Fruit fly (Drosophila melanogaster) whole organism, wandering third instar larva: Measurements from ENCODE around the gene Orct2.
A peak's percentile ranks its signal among the peaks of the same experiment; 100 is the strongest.

Experiments
- Abd-B ChIP-seq: fragments of >200 bp; optimal IDR thresholded peaks from 2 replicates; lab custom pipeline; 2017; ENCODE audit warnings: missing biosample characterization, missing genetic modification characterization
- CG32264 ChIP-seq: fragments of 200-800 bp; sonication (Bioruptor generic); optimal IDR thresholded peaks from 2 replicates; lab custom pipeline; 2016; ENCODE audit warnings: missing biosample characterization, missing genetic modification characterization
- CG9705 ChIP-seq: fragments of 200-800 bp; sonication (Bioruptor generic); optimal IDR thresholded peaks from 2 replicates; lab custom pipeline; 2018; ENCODE audit warnings: missing biosample characterization, mild to moderate bottlenecking, missing genetic modification characterization
- CrebA ChIP-seq: fragments of 200-800 bp; sonication (Bioruptor generic); optimal IDR thresholded peaks from 2 replicates; lab custom pipeline; 2016; ENCODE audit warnings: missing biosample characterization, mild to moderate bottlenecking, missing genetic modification characterization, borderline replicate concordance
- Dfd ChIP-seq: fragments of >200 bp; optimal IDR thresholded peaks from 2 replicates; lab custom pipeline; 2017; ENCODE audit warnings: missing biosample characterization, missing genetic modification characterization
- Dif ChIP-seq: fragments of 200-275, 200-300 bp; sonication (Bioruptor generic); optimal IDR thresholded peaks from 2 replicates; lab custom pipeline; 2018; ENCODE audit warnings: missing biosample characterization, missing genetic modification characterization; ENCODE audit not compliant: partially characterized antibody
- GATAd ChIP-seq: sonication (Bioruptor generic); optimal IDR thresholded peaks from 2 replicates; lab custom pipeline; 2016; ENCODE audit warnings: missing biosample characterization, missing genetic modification characterization
- HLH106 ChIP-seq: fragments of 200-800 bp; optimal IDR thresholded peaks from 3 replicates; lab custom pipeline; 2019; ENCODE audit warnings: missing biosample characterization, mild to moderate bottlenecking, missing genetic modification characterization, moderate library complexity
- Hnf4 ChIP-seq: fragments of 200-800 bp; sonication (Bioruptor generic); optimal IDR thresholded peaks from 2 replicates; lab custom pipeline; 2016; ENCODE audit warnings: missing biosample characterization, mild to moderate bottlenecking, missing genetic modification characterization
- Hr78 ChIP-seq: fragments of >200 bp; optimal IDR thresholded peaks from 2 replicates; lab custom pipeline; 2017; ENCODE audit warnings: missing biosample characterization, missing genetic modification characterization
- Hr83 ChIP-seq: fragments of 200-300 bp; sonication (Bioruptor generic); optimal IDR thresholded peaks from 2 replicates; lab custom pipeline; 2016; ENCODE audit warnings: missing biosample characterization, mild to moderate bottlenecking, missing genetic modification characterization, moderate library complexity; ENCODE audit not compliant: poor library complexity, severe bottlenecking
- Jra ChIP-seq: sonication (Bioruptor generic); optimal IDR thresholded peaks from 2 replicates; lab custom pipeline; 2016; ENCODE audit warnings: missing biosample characterization, missing genetic modification characterization
- Mio ChIP-seq: sonication (Bioruptor generic); optimal IDR thresholded peaks from 2 replicates; lab custom pipeline; 2016; ENCODE audit warnings: missing biosample characterization, missing genetic modification characterization
- Myc ChIP-seq: fragments of >200 bp; optimal IDR thresholded peaks from 2 replicates; lab custom pipeline; 2017
- N ChIP-seq: fragments of >200 bp; optimal IDR thresholded peaks from 2 replicates; lab custom pipeline; 2018; ENCODE audit warnings: missing biosample characterization, missing external identifiers, missing genetic modification characterization
- OdsH ChIP-seq: fragments of 200-800 bp; sonication (Bioruptor generic); optimal IDR thresholded peaks from 2 replicates; lab custom pipeline; 2016; ENCODE audit warnings: missing biosample characterization, mild to moderate bottlenecking, missing genetic modification characterization
- Rel ChIP-seq, 2 experiments: fragments of 200-800 bp; sonication (Bioruptor generic) in 1 of 2; optimal IDR thresholded peaks; 2 replicates in 1 of 2; 3 replicates in 1 of 2; lab custom pipeline; 2016 to 2019; ENCODE audit warnings: mild to moderate bottlenecking in 2 of 2, missing biosample characterization in 2 of 2, missing genetic modification characterization in 2 of 2, moderate library complexity in 1 of 2
- Sp1 ChIP-seq: fragments of 200-800 bp; sonication (Bioruptor generic); optimal IDR thresholded peaks from 3 replicates; lab custom pipeline; 2019; ENCODE audit warnings: missing biosample characterization, mild to moderate bottlenecking, missing genetic modification characterization, moderate library complexity
- Vsx2 ChIP-seq: fragments of 200-300, 225-300 bp; sonication (Bioruptor generic); optimal IDR thresholded peaks from 2 replicates; lab custom pipeline; 2018; ENCODE audit warnings: missing biosample characterization, missing genetic modification characterization; ENCODE audit not compliant: partially characterized antibody
- br ChIP-seq: fragments of 200-800 bp; sonication (Bioruptor generic); optimal IDR thresholded peaks from 2 replicates; lab custom pipeline; 2016; ENCODE audit warnings: missing biosample characterization, missing genetic modification characterization
- brk ChIP-seq: fragments of 200-800 bp; sonication (Bioruptor generic); optimal IDR thresholded peaks from 2 replicates; lab custom pipeline; 2016; ENCODE audit warnings: missing biosample characterization, mild to moderate bottlenecking, missing genetic modification characterization
- dl ChIP-seq, 2 experiments: fragments of 175-275, 200-275 bp in 1 of 2; fragments of 200-275 bp in 1 of 2; sonication (Bioruptor generic); optimal IDR thresholded peaks; lab custom pipeline; 2018; ENCODE audit warnings: mild to moderate bottlenecking in 2 of 2, missing biosample characterization in 2 of 2, missing genetic modification characterization in 2 of 2, moderate library complexity in 2 of 2; ENCODE audit not compliant: partially characterized antibody in 2 of 2, insufficient read depth in 1 of 2
- dmrt93B ChIP-seq: fragments of 200-800 bp; sonication (Bioruptor generic); optimal IDR thresholded peaks from 2 replicates; lab custom pipeline; 2018; ENCODE audit warnings: missing biosample characterization, mild to moderate bottlenecking, missing genetic modification characterization
- dsf ChIP-seq: sonication (Bioruptor generic); optimal IDR thresholded peaks from 2 replicates; lab custom pipeline; 2016; ENCODE audit warnings: missing biosample characterization, missing genetic modification characterization, borderline replicate concordance
- ey ChIP-seq: fragments of 200-800 bp; sonication (Bioruptor generic); optimal IDR thresholded peaks from 2 replicates; lab custom pipeline; 2016; ENCODE audit warnings: missing biosample characterization, missing genetic modification characterization
- foxo ChIP-seq, 2 experiments: fragments of 200-800 bp; sonication (Bioruptor generic); optimal IDR thresholded peaks; 2 replicates in 1 of 2; 3 replicates in 1 of 2; lab custom pipeline; 2016 to 2017; ENCODE audit warnings: missing biosample characterization in 2 of 2, missing genetic modification characterization in 2 of 2
- fru ChIP-seq: fragments of 200-800 bp; sonication (Bioruptor generic); optimal IDR thresholded peaks from 3 replicates; lab custom pipeline; 2016; ENCODE audit warnings: missing biosample characterization, mild to moderate bottlenecking, missing genetic modification characterization
- h ChIP-seq: fragments of 200-800 bp; sonication (Bioruptor generic); optimal IDR thresholded peaks from 3 replicates; lab custom pipeline; 2016; ENCODE audit warnings: missing biosample characterization, mild to moderate bottlenecking, missing genetic modification characterization
- jim ChIP-seq: fragments of 175-275, 200-325 bp; sonication (Bioruptor generic); optimal IDR thresholded peaks from 2 replicates; lab custom pipeline; 2016; ENCODE audit warnings: missing biosample characterization, mild to moderate bottlenecking, missing genetic modification characterization
- lola ChIP-seq: fragments of >200 bp; optimal IDR thresholded peaks from 2 replicates; lab custom pipeline; 2017; ENCODE audit warnings: missing biosample characterization, missing genetic modification characterization
- pan ChIP-seq: fragments of >200 bp; optimal IDR thresholded peaks from 2 replicates; lab custom pipeline; 2017
- psq ChIP-seq: fragments of 200-800 bp; sonication (Bioruptor generic); optimal IDR thresholded peaks from 3 replicates; lab custom pipeline; 2017; ENCODE audit warnings: missing biosample characterization, mild to moderate bottlenecking, missing genetic modification characterization, moderate library complexity
- rgr ChIP-seq: fragments of 200-800 bp; sonication (Bioruptor generic); optimal IDR thresholded peaks from 3 replicates; lab custom pipeline; 2016; ENCODE audit warnings: missing biosample characterization, mild to moderate bottlenecking, missing genetic modification characterization
- sage ChIP-seq: fragments of 200-800 bp; sonication (Bioruptor generic); optimal IDR thresholded peaks from 2 replicates; lab custom pipeline; 2016; ENCODE audit warnings: missing biosample characterization, mild to moderate bottlenecking, missing genetic modification characterization
- sv ChIP-seq: fragments of 200-800 bp; sonication (Bioruptor generic); optimal IDR thresholded peaks from 3 replicates; lab custom pipeline; 2016; ENCODE audit warnings: missing biosample characterization, missing genetic modification characterization
- tai ChIP-seq: sonication (Bioruptor generic); optimal IDR thresholded peaks from 2 replicates; lab custom pipeline; 2016; ENCODE audit warnings: missing biosample characterization, missing genetic modification characterization
- usp ChIP-seq: fragments of >200 bp; optimal IDR thresholded peaks from 2 replicates; lab custom pipeline; 2017; ENCODE audit warnings: missing biosample characterization, missing genetic modification characterization
- woc ChIP-seq: sonication (Bioruptor generic); optimal IDR thresholded peaks from 2 replicates; lab custom pipeline; 2016; ENCODE audit warnings: missing biosample characterization, mild to moderate bottlenecking, missing genetic modification characterization

Orct2 gene

dm6 chr3R:24297444-24298146 lies 24.8 kb downstream of the Orct2 start:
- TF ChIP-seq GATAd (GFP tag; lab: Kevin White, UChicago) (no peak), Hr78 (GFP tag; lab: Kevin White, UChicago) (no peak), br (GFP tag; lab: Kevin White, UChicago) (no peak), h (no peak), fru (GFP tag; lab: Kevin White, UChicago) (no peak), usp (GFP tag; lab: Kevin White, UChicago) (no peak), dsf (GFP tag; lab: Kevin White, UChicago) (no peak), OdsH (no peak), rgr (GFP tag; lab: Kevin White, UChicago) (no peak), CG9705 (GFP tag; lab: Kevin White, UChicago) (no peak), CrebA (GFP tag; lab: Kevin White, UChicago) (no peak), lola (GFP tag; lab: Kevin White, UChicago) (no peak), Vsx2 (no peak), Myc (lab: Kevin White, UChicago) (no peak), sv (GFP tag; lab: Kevin White, UChicago) (no peak), foxo (GFP tag; optimal IDR thresholded peaks at IDR 0.05; lab: Kevin White, UChicago) (no peak), dl (GFP tag; optimal IDR thresholded peaks at IDR 0.05; lab: Kevin White, UChicago; ENCODE audit: insufficient read depth in 1 of 2, partially characterized antibody in 2 of 2) (no peak), brk (no peak), Mio (GFP tag; lab: Kevin White, UChicago) (no peak)

DNA sequence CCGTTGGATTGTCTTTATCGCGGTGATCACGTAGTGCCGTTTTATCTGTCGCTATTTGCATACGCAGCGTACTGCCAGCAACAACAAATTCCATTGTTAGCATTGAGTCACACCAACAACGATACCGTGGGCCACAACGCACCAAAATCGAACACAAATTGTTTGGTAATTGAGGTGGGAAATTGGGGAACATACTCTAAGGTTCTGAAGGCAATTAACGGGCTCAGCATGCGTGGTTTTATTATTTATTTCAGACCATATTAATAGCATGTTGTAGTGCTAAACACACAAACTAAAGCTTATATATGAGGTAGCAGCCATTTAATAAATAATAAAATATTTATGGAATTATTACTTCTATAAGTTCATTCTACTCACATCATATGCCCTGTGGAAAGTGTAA lies 25.7 kb downstream of the Orct2 start:
- TF ChIP-seq Hr83 (peak; percentile 99), Hr78 (GFP tag; lab: Kevin White, UChicago) (no peak), brk (peak; percentile 30), fru (GFP tag; lab: Kevin White, UChicago) (peak; percentile 44), dsf (GFP tag; lab: Kevin White, UChicago) (peak; percentile 56), CG9705 (GFP tag; lab: Kevin White, UChicago) (no peak), Myc (lab: Kevin White, UChicago) (no peak), sage (no peak), dmrt93B (GFP tag; lab: Kevin White, UChicago) (peak; percentile 36), rgr (GFP tag; lab: Kevin White, UChicago) (peak; percentile 66), Dif (GFP tag; lab: Kevin White, UChicago) (no peak), ey (peak; percentile 25), N (GFP tag; lab: Kevin White, UChicago) (no peak), CrebA (GFP tag; lab: Kevin White, UChicago) (no peak), CG32264 (GFP tag; lab: Kevin White, UChicago) (peak; percentile 9), Jra (GFP tag; lab: Kevin White, UChicago) (peak; percentile 76), h (peak; percentile 64), Rel (GFP tag; optimal IDR thresholded peaks at IDR 0.05; lab: Kevin White, UChicago) (no peak), Rel (tag; optimal IDR thresholded peaks at IDR 0.05; lab: Kevin White, UChicago) (no peak), woc (GFP tag; lab: Kevin White, UChicago) (no peak), Vsx2 (no peak), psq (GFP tag; lab: Kevin White, UChicago) (peak; percentile 22), tai (GFP tag; lab: Kevin White, UChicago) (peak; percentile 80), br (GFP tag; lab: Kevin White, UChicago) (peak; percentile 47), lola (GFP tag; lab: Kevin White, UChicago) (no peak), Abd-B (GFP tag; lab: Kevin White, UChicago) (no peak), usp (GFP tag; lab: Kevin White, UChicago) (no peak), Mio (GFP tag; lab: Kevin White, UChicago) (no peak), GATAd (GFP tag; lab: Kevin White, UChicago) (peak; percentile 14), HLH106 (tag; lab: Kevin White, UChicago) (peak; percentile 39), OdsH (peak; percentile 35), dl (GFP tag; optimal IDR thresholded peaks at IDR 0.05; lab: Kevin White, UChicago; ENCODE audit: insufficient read depth in 1 of 2, partially characterized antibody in 2 of 2) (no peak), jim (peak; percentile 56), sv (GFP tag; lab: Kevin White, UChicago) (no peak), pan (lab: Kevin White, UChicago) (no peak), Hnf4 (peak; percentile 68), Dfd (GFP tag; lab: Kevin White, UChicago) (no peak), Sp1 (GFP tag; lab: Kevin White, UChicago) (peak; percentile 24), foxo (GFP tag; optimal IDR thresholded peaks at IDR 0.05; lab: Kevin White, UChicago) (peak in 1 of 2 experiments; percentile 61)
- TF ChIP-seq, all 38 proteins: peak for 20
